Fruit fly (Drosophila melanogaster) whole organism, prepupa: ENCODE data around the gene Spn28B.

Source experiments
- Blimp-1 ChIP-seq: fragments of 200-800 bp; sonication (Bioruptor generic); optimal IDR thresholded peaks from 3 replicates; lab custom pipeline; 2017; ENCODE audit warnings: missing biosample characterization, missing genetic modification characterization, mild to moderate bottlenecking, moderate library complexity, missing genetic modification reagents
- CG10669 ChIP-seq: fragments of 200-800 bp; sonication (Bioruptor generic); optimal IDR thresholded peaks from 3 replicates; lab custom pipeline; 2018; ENCODE audit warnings: missing biosample characterization, mild to moderate bottlenecking, missing genetic modification characterization, moderate library complexity
- CG11762 ChIP-seq: fragments of 200-800 bp; sonication (Bioruptor generic); optimal IDR thresholded peaks from 3 replicates; lab custom pipeline; 2016; ENCODE audit warnings: missing biosample characterization, missing genetic modification characterization; ENCODE audit not compliant: insufficient read depth
- CG11902 ChIP-seq: fragments of 200-800 bp; sonication (Bioruptor generic); optimal IDR thresholded peaks from 3 replicates; lab custom pipeline; 2016; ENCODE audit warnings: missing biosample characterization, missing genetic modification characterization
- CG15336 ChIP-seq: fragments of 200-800 bp; sonication (Bioruptor generic); IDR thresholded peaks from 2 replicates; pipeline ENCODE4 v1.3.6; 2022; ENCODE audit warnings: missing biosample characterization, missing genetic modification characterization
- CG3032 ChIP-seq: fragments of 200-800 bp; optimal IDR thresholded peaks from 2 replicates; lab custom pipeline; 2019; ENCODE audit warnings: missing biosample characterization, mild to moderate bottlenecking, missing genetic modification characterization, moderate library complexity
- CG31627 ChIP-seq: fragments of 200-800 bp; sonication (Bioruptor generic); optimal IDR thresholded peaks from 3 replicates; lab custom pipeline; 2016; ENCODE audit warnings: missing biosample characterization, missing genetic modification characterization
- CG34406 ChIP-seq: fragments of 200-800 bp; sonication (Bioruptor generic); optimal IDR thresholded peaks from 3 replicates; lab custom pipeline; 2016; ENCODE audit warnings: missing biosample characterization, missing genetic modification characterization
- CG4318 ChIP-seq: fragments of 200-800 bp; sonication (Bioruptor generic); optimal IDR thresholded peaks from 3 replicates; lab custom pipeline; 2017; ENCODE audit warnings: missing biosample characterization, mild to moderate bottlenecking, missing genetic modification characterization
- CG6276 ChIP-seq: fragments of 200-800 bp; sonication (Bioruptor generic); optimal IDR thresholded peaks from 2 replicates; lab custom pipeline; 2017; ENCODE audit warnings: missing biosample characterization, mild to moderate bottlenecking, missing genetic modification characterization
- CG6792 ChIP-seq: fragments of 200-800 bp; sonication (Bioruptor generic); optimal IDR thresholded peaks from 3 replicates; lab custom pipeline; 2016; ENCODE audit warnings: missing biosample characterization, missing genetic modification characterization
- CG6808 ChIP-seq: fragments of 200-800 bp; sonication (Bioruptor generic); optimal IDR thresholded peaks from 3 replicates; lab custom pipeline; 2017; ENCODE audit warnings: missing biosample characterization, missing genetic modification characterization, mild to moderate bottlenecking, moderate library complexity, missing genetic modification reagents
- CG6854 ChIP-seq: fragments of 200-800 bp; sonication (Bioruptor generic); optimal IDR thresholded peaks from 2 replicates; lab custom pipeline; 2017; ENCODE audit warnings: missing biosample characterization, mild to moderate bottlenecking, missing genetic modification characterization
- CG7368 ChIP-seq: fragments of 200-800 bp; sonication (Bioruptor generic); optimal IDR thresholded peaks from 3 replicates; lab custom pipeline; 2016; ENCODE audit warnings: missing biosample characterization, missing genetic modification characterization
- CG8119 ChIP-seq: fragments of 200-800 bp; sonication (Bioruptor generic); IDR thresholded peaks from 3 replicates; pipeline ENCODE4 v1.3.6; 2022; ENCODE audit warnings: missing biosample characterization, missing genetic modification characterization
- CG8632 ChIP-seq: fragments of 200-800 bp; sonication (Bioruptor generic); optimal IDR thresholded peaks from 3 replicates; lab custom pipeline; 2016; ENCODE audit warnings: missing biosample characterization, missing genetic modification characterization
- Eip75B ChIP-seq: fragments of 200-800 bp; sonication (Bioruptor generic); optimal IDR thresholded peaks from 3 replicates; lab custom pipeline; 2016; ENCODE audit warnings: missing biosample characterization, missing genetic modification characterization
- Eip78C ChIP-seq: fragments of 200-800 bp; sonication (Bioruptor generic); peaks from one replicate; lab custom pipeline; 2016; ENCODE audit warnings: missing biosample characterization, missing genetic modification characterization
- Eip93F ChIP-seq: fragments of 200-800 bp; sonication (Bioruptor generic); optimal IDR thresholded peaks from 2 replicates; lab custom pipeline; 2016; ENCODE audit warnings: missing biosample characterization, mild to moderate bottlenecking, missing genetic modification characterization
- Ets21C ChIP-seq: fragments of 200-800 bp; sonication (Bioruptor generic); optimal IDR thresholded peaks from 3 replicates; lab custom pipeline; 2016; ENCODE audit warnings: missing biosample characterization, missing genetic modification characterization
- Ets96B ChIP-seq: fragments of 200-800 bp; optimal IDR thresholded peaks from 2 replicates; lab custom pipeline; 2019; ENCODE audit warnings: missing biosample characterization, mild to moderate bottlenecking, missing genetic modification characterization, moderate library complexity
- Gug ChIP-seq: fragments of 200-800 bp; sonication (Bioruptor generic); IDR thresholded peaks from 2 replicates; pipeline ENCODE4 v1.3.6; 2022; ENCODE audit warnings: missing biosample characterization, missing genetic modification characterization
- Hr38 ChIP-seq: sonication (Bioruptor generic); optimal IDR thresholded peaks from 2 replicates; lab custom pipeline; 2016; ENCODE audit warnings: missing biosample characterization, missing genetic modification characterization
- Hr39 ChIP-seq: fragments of 200-800 bp; sonication (Bioruptor generic); optimal IDR thresholded peaks from 2 replicates; lab custom pipeline; 2016; ENCODE audit warnings: missing biosample characterization, missing genetic modification characterization
- Hr4 ChIP-seq: fragments of 200-800 bp; sonication (Bioruptor generic); optimal IDR thresholded peaks from 3 replicates; lab custom pipeline; 2016; ENCODE audit warnings: missing biosample characterization, missing genetic modification characterization
- Met ChIP-seq: fragments of 200-800 bp; sonication (Bioruptor generic); optimal IDR thresholded peaks from 3 replicates; lab custom pipeline; 2016; ENCODE audit warnings: missing biosample characterization, missing genetic modification characterization
- Smox ChIP-seq: fragments of 200-800 bp; sonication (Bioruptor generic); optimal IDR thresholded peaks from 3 replicates; lab custom pipeline; 2016; ENCODE audit warnings: missing biosample characterization, missing genetic modification characterization
- Sox102F ChIP-seq: fragments of 200-800 bp; sonication (Bioruptor generic); optimal IDR thresholded peaks from 2 replicates; lab custom pipeline; 2016; ENCODE audit warnings: missing biosample characterization, mild to moderate bottlenecking, missing genetic modification characterization
- Sox14 ChIP-seq: fragments of 200-800 bp; sonication (Bioruptor generic); optimal IDR thresholded peaks from 3 replicates; lab custom pipeline; 2016; ENCODE audit warnings: missing biosample characterization, missing genetic modification characterization
- acj6 ChIP-seq: fragments of 200-800 bp; sonication (Bioruptor generic); optimal IDR thresholded peaks from 3 replicates; lab custom pipeline; 2016; ENCODE audit warnings: missing biosample characterization, missing genetic modification characterization
- cyc ChIP-seq: fragments of 200-800 bp; sonication (Bioruptor generic); optimal IDR thresholded peaks from 3 replicates; lab custom pipeline; 2016; ENCODE audit warnings: missing biosample characterization, missing genetic modification characterization
- eg ChIP-seq: fragments of 200-800 bp; sonication (Bioruptor generic); IDR thresholded peaks from 3 replicates; pipeline ENCODE4 v1.3.6; 2022; ENCODE audit warnings: missing biosample characterization, missing genetic modification characterization
- fd59A ChIP-seq: fragments of 200-800 bp; sonication (Bioruptor generic); optimal IDR thresholded peaks from 2 replicates; lab custom pipeline; 2017; ENCODE audit warnings: missing biosample characterization, mild to moderate bottlenecking, missing genetic modification characterization, missing genetic modification reagents
- fd85E ChIP-seq: fragments of 200-800 bp; sonication (Bioruptor generic); optimal IDR thresholded peaks from 3 replicates; lab custom pipeline; 2016; ENCODE audit warnings: missing biosample characterization, missing genetic modification characterization
- fkh ChIP-seq: fragments of 200-800 bp; sonication (Bioruptor generic); optimal IDR thresholded peaks from 3 replicates; lab custom pipeline; 2017; ENCODE audit warnings: missing biosample characterization, mild to moderate bottlenecking, missing genetic modification characterization, moderate library complexity
- lz ChIP-seq: fragments of 200-800 bp; sonication (Bioruptor generic); optimal IDR thresholded peaks from 3 replicates; lab custom pipeline; 2016; ENCODE audit warnings: missing biosample characterization, missing genetic modification characterization
- net ChIP-seq: fragments of 200-800 bp; sonication (Bioruptor generic); optimal IDR thresholded peaks from 3 replicates; lab custom pipeline; 2016; ENCODE audit warnings: missing biosample characterization, missing genetic modification characterization
- pdm3 ChIP-seq: fragments of 200-800 bp; sonication (Bioruptor generic); optimal IDR thresholded peaks from 3 replicates; lab custom pipeline; 2016; ENCODE audit warnings: missing biosample characterization, missing genetic modification characterization
- salr ChIP-seq, 2 experiments: fragments of 200-800 bp; sonication (Bioruptor generic); optimal IDR thresholded peaks; 3 replicates each; lab custom pipeline; 2016 to 2018; ENCODE audit warnings: missing biosample characterization in 2 of 2, missing genetic modification characterization in 2 of 2, mild to moderate bottlenecking in 1 of 2
- spab ChIP-seq: fragments of 200-800 bp; sonication (Bioruptor generic); optimal IDR thresholded peaks from 2 replicates; lab custom pipeline; 2017; ENCODE audit warnings: missing biosample characterization, mild to moderate bottlenecking, missing genetic modification characterization, missing genetic modification reagents
- ss ChIP-seq, 2 experiments: fragments of 200-800 bp; sonication (Bioruptor generic); optimal IDR thresholded peaks; 2 replicates in 1 of 2; 3 replicates in 1 of 2; lab custom pipeline; 2017 to 2018; ENCODE audit warnings: mild to moderate bottlenecking in 2 of 2, missing biosample characterization in 2 of 2, missing genetic modification characterization in 2 of 2, moderate library complexity in 1 of 2
- svp ChIP-seq: fragments of 200-800 bp; sonication (Bioruptor generic); peaks from one replicate; lab custom pipeline; 2016; ENCODE audit warnings: missing biosample characterization, missing genetic modification characterization
- topi ChIP-seq: fragments of 200-800 bp; sonication (Bioruptor generic); optimal IDR thresholded peaks from 3 replicates; lab custom pipeline; 2016; ENCODE audit warnings: missing biosample characterization, missing genetic modification characterization

Gene Spn28B

DNA sequence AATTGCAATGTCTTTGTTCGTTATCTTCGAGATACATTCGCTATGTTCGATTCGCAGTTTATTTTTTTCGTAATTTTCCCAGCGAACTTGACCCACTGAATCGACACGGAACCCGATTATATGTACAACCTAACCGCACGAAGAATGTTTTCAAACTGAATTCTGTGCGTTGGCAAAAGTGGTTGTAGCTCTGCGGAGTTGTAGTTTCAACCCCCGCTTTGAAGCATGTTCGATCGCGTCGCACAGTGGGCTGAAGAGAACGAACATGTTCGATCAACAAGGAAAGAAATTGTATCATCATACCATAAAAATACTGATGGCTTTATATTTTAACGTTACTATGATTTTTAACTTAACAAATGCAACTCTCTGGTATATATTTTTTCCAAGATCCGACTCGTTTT, 37.5 kb upstream of the Spn28B start (continued):
- TF ChIP-seq spab (GFP tag; lab: Kevin White, UChicago) (no peak), CG6276 (GFP tag; lab: Kevin White, UChicago) (no peak), Gug (GFP tag; lab: Robert Waterston, UW) (no peak)

DNA sequence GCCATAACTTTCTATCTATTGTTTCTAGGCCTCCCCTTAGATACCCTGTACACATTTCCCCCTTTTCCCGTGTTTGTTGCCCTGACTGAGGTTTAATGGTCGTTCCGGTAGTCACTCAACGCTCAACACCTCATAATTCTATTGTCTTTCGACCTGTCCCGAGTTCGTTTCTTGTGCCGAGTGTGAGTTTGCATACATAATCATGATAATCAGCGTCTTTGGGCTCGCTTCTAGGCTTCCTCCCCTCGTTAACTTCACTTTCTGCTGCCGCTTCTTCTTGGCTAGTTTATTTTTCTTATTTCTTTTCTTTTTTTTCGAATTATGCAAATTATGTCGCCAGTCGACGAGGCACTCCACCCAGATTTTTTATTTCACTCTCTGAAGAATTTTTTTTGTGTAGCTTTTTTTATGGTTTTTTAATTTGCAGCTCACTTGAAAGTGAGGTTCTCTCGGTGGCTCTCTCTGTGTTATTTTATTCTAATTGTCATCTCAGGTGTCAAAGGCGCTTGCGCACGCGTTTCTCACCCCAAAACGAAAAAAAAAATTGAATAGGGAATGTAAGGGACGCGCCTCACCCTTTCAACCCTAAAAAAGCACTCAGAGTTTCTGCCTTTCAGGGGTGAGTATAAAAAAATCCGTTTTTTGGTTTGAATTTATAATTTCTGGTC, 36.0 kb upstream of the Spn28B start:
- no peak for TF ChIP-seq eg
- TF ChIP-seq Smox (GFP tag; lab: Kevin White, UChicago): no peak
- no peak for TF ChIP-seq CG6276 (GFP tag; lab: Kevin White, UChicago)
- no peak for TF ChIP-seq CG11762
- no peak for TF ChIP-seq Hr4 (GFP tag; lab: Kevin White, UChicago)
- TF ChIP-seq Eip93F (GFP tag; lab: Kevin White, UChicago): no peak
- no peak for TF ChIP-seq CG6792 (GFP tag; lab: Kevin White, UChicago)
- no peak for TF ChIP-seq pdm3
- no peak for TF ChIP-seq salr (GFP tag; optimal IDR thresholded peaks at IDR 0.05; lab: Kevin White, UChicago)
- no peak for TF ChIP-seq ss (GFP tag; optimal IDR thresholded peaks at IDR 0.05; lab: Kevin White, UChicago)
- TF ChIP-seq CG34406 (GFP tag; lab: Kevin White, UChicago): no peak
- TF ChIP-seq svp (GFP tag; lab: Kevin White, UChicago): no peak
- no peak for TF ChIP-seq cyc (GFP tag; lab: Kevin White, UChicago)
- TF ChIP-seq Hr39 (GFP tag; lab: Kevin White, UChicago): no peak
- TF ChIP-seq CG6808 (GFP tag; lab: Kevin White, UChicago): no peak
- TF ChIP-seq Eip78C (GFP tag; lab: Kevin White, UChicago): no peak

DNA sequence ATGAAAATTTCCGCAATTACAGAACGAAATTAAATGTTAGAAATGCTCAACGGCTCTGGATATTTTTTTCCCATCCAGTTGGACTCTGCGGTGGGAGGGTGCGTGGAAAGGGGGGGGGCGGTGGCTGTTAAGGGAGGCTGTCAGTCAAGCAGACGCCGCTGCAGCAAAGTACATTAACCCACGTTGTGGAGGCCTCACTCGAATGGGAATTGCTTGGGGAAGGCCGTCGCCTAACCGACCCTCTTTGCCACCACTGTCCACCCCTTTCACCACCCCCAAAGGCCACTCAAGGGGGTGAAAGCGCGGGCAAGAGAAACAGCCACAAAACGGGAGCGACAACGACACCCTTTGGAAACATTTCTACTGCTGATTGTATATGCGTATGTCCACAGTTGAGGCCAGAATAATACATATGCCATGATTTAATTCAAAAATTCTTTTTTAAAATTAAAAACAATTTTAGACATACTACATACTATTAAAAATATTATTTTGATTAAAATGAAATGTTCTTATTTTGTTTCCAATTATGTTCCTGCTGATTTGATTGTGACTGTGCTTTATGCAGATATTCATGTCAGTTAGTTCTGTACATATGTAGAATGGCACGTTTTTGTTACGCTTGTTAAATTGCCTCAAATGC, 34.8 kb upstream of the Spn28B start:
- peak; percentile 22 for TF ChIP-seq CG11762
- peak; percentile 31 for TF ChIP-seq lz (GFP tag; lab: Kevin White, UChicago)
- peak; percentile 91 for TF ChIP-seq Eip78C (GFP tag; lab: Kevin White, UChicago)
- no peak for TF ChIP-seq CG11902 (GFP tag; lab: Kevin White, UChicago)
- TF ChIP-seq CG8632 (GFP tag; lab: Kevin White, UChicago): peak; percentile 61
- peak; percentile 52 for TF ChIP-seq Met (GFP tag; lab: Kevin White, UChicago)
- peak; percentile 15 for TF ChIP-seq net (GFP tag; lab: Kevin White, UChicago)
- TF ChIP-seq salr (GFP tag; optimal IDR thresholded peaks at IDR 0.05; lab: Kevin White, UChicago): peak in 1 of 2 experiments; percentile 55
- no peak for TF ChIP-seq CG4318
- TF ChIP-seq Sox14: peak; percentile 17
- peak; percentile 29 for TF ChIP-seq Hr4 (GFP tag; lab: Kevin White, UChicago)
- TF ChIP-seq CG8119 (GFP tag; lab: Robert Waterston, UW): peak; percentile 71
- peak; percentile 43; the same call in 1 of the 2 replicates for TF ChIP-seq Gug (GFP tag; lab: Robert Waterston, UW)
- TF ChIP-seq fd85E (GFP tag; lab: Kevin White, UChicago): no peak
- TF ChIP-seq CG3032 (tag; lab: Kevin White, UChicago): peak; percentile 62
- peak; percentile 17 for TF ChIP-seq CG31627
- peak; percentile 33 for TF ChIP-seq CG6792 (GFP tag; lab: Kevin White, UChicago)
- TF ChIP-seq svp (GFP tag; lab: Kevin White, UChicago): peak; percentile 66
- peak; percentile 34 for TF ChIP-seq spab (GFP tag; lab: Kevin White, UChicago)
- TF ChIP-seq Ets96B (tag; lab: Kevin White, UChicago): peak; percentile 57
- TF ChIP-seq Ets21C (GFP tag; lab: Kevin White, UChicago): no peak
- peak; percentile 63 for TF ChIP-seq CG34406 (GFP tag; lab: Kevin White, UChicago)
- no peak for TF ChIP-seq Eip93F (GFP tag; lab: Kevin White, UChicago)
- peak; percentile 27 for TF ChIP-seq Sox102F (GFP tag; lab: Kevin White, UChicago)
- TF ChIP-seq CG15336: peak; percentile 83
- no peak for TF ChIP-seq fkh
- TF ChIP-seq CG6854: peak; percentile 3
- TF ChIP-seq CG10669 (GFP tag; lab: Kevin White, UChicago): peak; percentile 58
- peak; percentile 67 for TF ChIP-seq acj6 (GFP tag; lab: Kevin White, UChicago)
- TF ChIP-seq CG6276 (GFP tag; lab: Kevin White, UChicago): peak; percentile 47
- TF ChIP-seq Eip75B (GFP tag; lab: Kevin White, UChicago): peak; percentile 40
- TF ChIP-seq Blimp-1: no peak
- TF ChIP-seq CG7368: peak; percentile 16
- TF ChIP-seq eg: peak; percentile 77
- peak; percentile 38 for TF ChIP-seq topi
- peak; percentile 39 for TF ChIP-seq CG6808 (GFP tag; lab: Kevin White, UChicago)
- peak; percentile 40 for TF ChIP-seq cyc (GFP tag; lab: Kevin White, UChicago)
- TF ChIP-seq Hr38 (GFP tag; lab: Kevin White, UChicago): no peak
- no peak for TF ChIP-seq fd59A (GFP tag; lab: Kevin White, UChicago)
